Fruit fly (Drosophila melanogaster) whole organism, embryonic: Measurements from ENCODE around the gene CG31777.

Experiments
- Antp ChIP-seq: fragments of 200-800 bp; sonication (Bioruptor generic); optimal IDR thresholded peaks from 3 replicates; lab custom pipeline; 2016; ENCODE audit warnings: missing biosample characterization, missing genetic modification characterization
- C15 ChIP-seq: fragments of 200-800 bp; sonication (Bioruptor generic); IDR thresholded peaks from 3 replicates; pipeline ENCODE4 v1.3.6; 2022; ENCODE audit warnings: missing biosample characterization, missing genetic modification characterization
- CG12236 ChIP-seq: fragments of 200-800 bp; sonication (Bioruptor generic); optimal IDR thresholded peaks from 2 replicates; lab custom pipeline; 2016; ENCODE audit warnings: missing biosample characterization, missing genetic modification characterization
- CG14050 ChIP-seq: fragments of 200-800 bp; sonication (Bioruptor generic); IDR thresholded peaks from 3 replicates; pipeline ENCODE4 v1.3.6; 2022; ENCODE audit warnings: missing biosample characterization, missing genetic modification characterization
- CG14667 ChIP-seq: fragments of 200-800 bp; sonication (Bioruptor generic); IDR thresholded peaks from 2 replicates; pipeline ENCODE4 v1.3.6; 2022; ENCODE audit warnings: missing biosample characterization, missing genetic modification characterization
- CG15011 ChIP-seq: fragments of 200-800 bp; sonication (Bioruptor generic); optimal IDR thresholded peaks from 3 replicates; lab custom pipeline; 2018; ENCODE audit warnings: missing biosample characterization, mild to moderate bottlenecking, missing genetic modification characterization
- CG15601 ChIP-seq: fragments of 200-800 bp; sonication (Bioruptor generic); optimal IDR thresholded peaks from 3 replicates; lab custom pipeline; 2019; ENCODE audit warnings: missing biosample characterization, mild to moderate bottlenecking, missing genetic modification characterization, moderate library complexity
- CG16779 ChIP-seq: fragments of 200-800 bp; sonication (Bioruptor generic); IDR thresholded peaks from 2 replicates; pipeline ENCODE4 v1.3.6; 2022; ENCODE audit warnings: missing biosample characterization, missing genetic modification characterization
- CG2199 ChIP-seq: fragments of 200-800 bp; sonication (Bioruptor generic); IDR thresholded peaks from 3 replicates; pipeline ENCODE4 v1.3.6; 2022; ENCODE audit warnings: missing biosample characterization, missing genetic modification characterization
- CG2678 ChIP-seq: fragments of 200-800 bp; sonication (Bioruptor generic); optimal IDR thresholded peaks from 3 replicates; lab custom pipeline; 2019; ENCODE audit warnings: missing biosample characterization, mild to moderate bottlenecking, missing genetic modification characterization, moderate library complexity
- CG3163 ChIP-seq: fragments of 200-800 bp; sonication (Bioruptor generic); optimal IDR thresholded peaks from 3 replicates; lab custom pipeline; 2016; ENCODE audit warnings: missing biosample characterization, missing genetic modification characterization
- CG32532 ChIP-seq: fragments of 200-800 bp; sonication (Bioruptor generic); IDR thresholded peaks from 2 replicates; pipeline ENCODE4 v1.3.6; 2022; ENCODE audit warnings: missing biosample characterization, missing genetic modification characterization
- CG3281 ChIP-seq: fragments of 200-800 bp; sonication (Bioruptor generic); optimal IDR thresholded peaks from 3 replicates; lab custom pipeline; 2017; ENCODE audit warnings: missing biosample characterization, mild to moderate bottlenecking, missing genetic modification characterization
- CG34422 ChIP-seq: fragments of 200-800 bp; sonication (Bioruptor generic); IDR thresholded peaks from 3 replicates; pipeline ENCODE4 v1.3.6; 2022; ENCODE audit warnings: missing biosample characterization, missing genetic modification characterization
- CG3847 ChIP-seq: fragments of 200-800 bp; sonication (Bioruptor generic); IDR thresholded peaks from 2 replicates; pipeline ENCODE4 v1.3.6; 2022; ENCODE audit warnings: missing biosample characterization, missing genetic modification characterization
- CG5180 ChIP-seq: fragments of 200-800 bp; sonication (Bioruptor generic); optimal IDR thresholded peaks from 3 replicates; lab custom pipeline; 2017; ENCODE audit warnings: missing biosample characterization, missing genetic modification characterization, mild to moderate bottlenecking, moderate library complexity, missing genetic modification reagents
- CG6175 ChIP-seq: fragments of 200-800 bp; sonication (Bioruptor generic); IDR thresholded peaks from 3 replicates; pipeline ENCODE4 v1.3.6; 2022; ENCODE audit warnings: missing biosample characterization, missing genetic modification characterization
- CG7786 ChIP-seq: fragments of 200-800 bp; sonication (Bioruptor generic); optimal IDR thresholded peaks from 2 replicates; lab custom pipeline; 2016; ENCODE audit warnings: missing biosample characterization, missing genetic modification characterization
- CG7839 ChIP-seq: fragments of 200-800 bp; sonication (Bioruptor generic); optimal IDR thresholded peaks from 3 replicates; lab custom pipeline; 2018; ENCODE audit warnings: missing biosample characterization, mild to moderate bottlenecking, missing genetic modification characterization, moderate library complexity
- CoRest ChIP-seq: fragments of 200-800 bp; sonication (Bioruptor generic); optimal IDR thresholded peaks from 3 replicates; lab custom pipeline; 2018; ENCODE audit warnings: missing biosample characterization, mild to moderate bottlenecking, missing genetic modification characterization, moderate library complexity
- Dad ChIP-seq: fragments of 200-800 bp; sonication (Bioruptor generic); optimal IDR thresholded peaks from 3 replicates; lab custom pipeline; 2016; ENCODE audit warnings: missing biosample characterization, missing genetic modification characterization
- HLH3B ChIP-seq: fragments of 200-800 bp; sonication (Bioruptor generic); IDR thresholded peaks from 2 replicates; pipeline ENCODE4 v1.3.6; 2022; ENCODE audit warnings: missing biosample characterization, missing genetic modification characterization
- Hmx ChIP-seq: fragments of 200-800 bp; sonication (Bioruptor generic); optimal IDR thresholded peaks from 2 replicates; lab custom pipeline; 2016; ENCODE audit warnings: missing biosample characterization, missing genetic modification characterization
- Med ChIP-seq: fragments of 200-800 bp; sonication (Bioruptor generic); peaks from one replicate; lab custom pipeline; 2016; ENCODE audit warnings: missing biosample characterization, missing genetic modification characterization, mild to moderate bottlenecking, inconsistent platforms, moderate library complexity
- Neu2 ChIP-seq: fragments of 200-800 bp; sonication (Bioruptor generic); optimal IDR thresholded peaks from 3 replicates; lab custom pipeline; 2016; ENCODE audit warnings: missing biosample characterization, missing genetic modification characterization, borderline replicate concordance
- Pdp1 ChIP-seq, 2 experiments: fragments of 200-800 bp; sonication (Bioruptor generic); optimal IDR thresholded peaks; 3 replicates each; lab custom pipeline; 2016; ENCODE audit warnings: missing biosample characterization in 2 of 2, missing genetic modification characterization in 2 of 2, mild to moderate bottlenecking in 1 of 2, moderate library complexity in 1 of 2
- Poxn ChIP-seq: fragments of 200-800 bp; sonication (Bioruptor generic); IDR thresholded peaks from 2 replicates; pipeline ENCODE4 v1.3.6; 2022; ENCODE audit warnings: missing biosample characterization, missing genetic modification characterization
- Sox102F ChIP-seq: fragments of 200-800 bp; sonication (Bioruptor generic); optimal IDR thresholded peaks from 2 replicates; lab custom pipeline; 2018; ENCODE audit warnings: missing biosample characterization, mild to moderate bottlenecking, missing genetic modification characterization, moderate library complexity
- Spps ChIP-seq: fragments of 200-800 bp; sonication (Bioruptor generic); optimal IDR thresholded peaks from 2 replicates; lab custom pipeline; 2018; ENCODE audit warnings: missing biosample characterization, mild to moderate bottlenecking, missing genetic modification characterization
- Ssrp ChIP-seq: fragments of 200-800 bp; sonication (Bioruptor generic); optimal IDR thresholded peaks from 2 replicates; lab custom pipeline; 2018; ENCODE audit warnings: missing biosample characterization, mild to moderate bottlenecking, missing genetic modification characterization, moderate library complexity
- TFAM ChIP-seq: fragments of 200-800 bp; sonication (Bioruptor generic); optimal IDR thresholded peaks from 2 replicates; lab custom pipeline; 2017; ENCODE audit warnings: missing biosample characterization, missing genetic modification characterization, inconsistent platforms
- Taf1 ChIP-seq: fragments of 200-800 bp; sonication (Bioruptor generic); IDR thresholded peaks from 2 replicates; pipeline ENCODE4 v1.3.6; 2022; ENCODE audit warnings: missing biosample characterization, missing genetic modification characterization
- YL-1 ChIP-seq: fragments of 200-800 bp; sonication (Bioruptor generic); optimal IDR thresholded peaks from 3 replicates; lab custom pipeline; 2017; ENCODE audit warnings: missing biosample characterization, mild to moderate bottlenecking, missing genetic modification characterization
- aop ChIP-seq: fragments of 200-800 bp; sonication (Bioruptor generic); IDR thresholded peaks from 2 replicates; pipeline ENCODE4 v1.3.6; 2022; ENCODE audit warnings: missing biosample characterization, missing genetic modification characterization
- ara ChIP-seq: fragments of 200-800 bp; sonication (Bioruptor generic); IDR thresholded peaks from 2 replicates; pipeline ENCODE4 v1.3.6; 2022; ENCODE audit warnings: missing biosample characterization, missing genetic modification characterization
- btn ChIP-seq: fragments of 200-800 bp; sonication (Bioruptor generic); optimal IDR thresholded peaks from 2 replicates; lab custom pipeline; 2016; ENCODE audit warnings: missing biosample characterization, missing genetic modification characterization
- chm ChIP-seq: fragments of 200-800 bp; sonication (Bioruptor generic); IDR thresholded peaks from 2 replicates; pipeline ENCODE4 v1.3.6; 2022; ENCODE audit warnings: missing biosample characterization, missing genetic modification characterization
- ci ChIP-seq: fragments of 200-800 bp; sonication (Bioruptor generic); IDR thresholded peaks from 3 replicates; pipeline ENCODE4 v1.3.6; 2022; ENCODE audit warnings: missing biosample characterization, missing genetic modification characterization
- fd3F ChIP-seq: fragments of 200-800 bp; sonication (Bioruptor generic); optimal IDR thresholded peaks from 2 replicates; lab custom pipeline; 2018; ENCODE audit warnings: missing biosample characterization, mild to moderate bottlenecking, missing genetic modification characterization, moderate library complexity
- fru ChIP-seq: fragments of >200 bp; optimal IDR thresholded peaks from 2 replicates; lab custom pipeline; 2017
- klu ChIP-seq: fragments of 200-800 bp; sonication (Bioruptor generic); IDR thresholded peaks from 2 replicates; pipeline ENCODE4 v1.3.6; 2022; ENCODE audit warnings: missing biosample characterization, missing genetic modification characterization
- kni ChIP-seq: fragments of 200-800 bp; sonication (Bioruptor generic); optimal IDR thresholded peaks from 3 replicates; lab custom pipeline; 2017; ENCODE audit warnings: mild to moderate bottlenecking, missing biosample characterization, missing genetic modification reagents, missing genetic modification characterization
- lab ChIP-seq: fragments of 200-800 bp; sonication (Bioruptor generic); optimal IDR thresholded peaks from 3 replicates; lab custom pipeline; 2017; ENCODE audit warnings: missing biosample characterization, missing genetic modification characterization, mild to moderate bottlenecking, moderate library complexity, missing genetic modification reagents
- lov ChIP-seq, 2 experiments: fragments of 200-800 bp in 1 of 2; fragments of >200 bp in 1 of 2; sonication (Bioruptor generic) in 1 of 2; IDR thresholded peaks in 1 of 2; optimal IDR thresholded peaks in 1 of 2; 2 replicates in 1 of 2; 3 replicates in 1 of 2; pipeline versions ENCODE4 v1.3.6 to Lab custom; 2017 to 2022; ENCODE audit warnings: missing biosample characterization in 1 of 2, missing genetic modification characterization in 1 of 2
- row ChIP-seq: fragments of 200-800 bp; sonication (Bioruptor generic); IDR thresholded peaks from 3 replicates; pipeline ENCODE4 v1.3.6; 2022; ENCODE audit warnings: missing biosample characterization, missing genetic modification characterization
- sd ChIP-seq: fragments of 200-800 bp; sonication (Bioruptor generic); optimal IDR thresholded peaks from 3 replicates; lab custom pipeline; 2018; ENCODE audit warnings: missing biosample characterization, mild to moderate bottlenecking, missing genetic modification characterization, moderate library complexity
- slbo ChIP-seq: fragments of 200-800 bp; sonication (Bioruptor generic); IDR thresholded peaks from 2 replicates; pipeline ENCODE4 v1.3.6; 2022; ENCODE audit warnings: missing biosample characterization, missing genetic modification characterization
- slp2 ChIP-seq: fragments of 200-800 bp; sonication (Bioruptor generic); optimal IDR thresholded peaks from 2 replicates; lab custom pipeline; 2016; ENCODE audit warnings: missing biosample characterization, missing genetic modification characterization
- usp ChIP-seq: fragments of >200 bp; optimal IDR thresholded peaks from 2 replicates; lab custom pipeline; 2017; ENCODE audit warnings: missing biosample characterization, missing genetic modification characterization
- vvl ChIP-seq: fragments of 200-800 bp; sonication (Bioruptor generic); IDR thresholded peaks from 2 replicates; pipeline ENCODE4 v1.3.6; 2022; ENCODE audit warnings: missing biosample characterization, missing genetic modification characterization

Gene CG31777

dm6 chr2L:3657349-3658142, 49.3 kb downstream of the CG31777 start (continued):
- TF ChIP-seq Spps (tag; lab: Kevin White, UChicago) (no peak), aop (GFP tag; lab: Robert Waterston, UW) (no peak), CG34422 (GFP tag; lab: Robert Waterston, UW) (peak; percentile 73), chm (GFP tag; lab: Robert Waterston, UW) (no peak), lov (optimal IDR thresholded peaks at IDR 0.05; lab: Kevin White, UChicago) (no peak), lov (GFP tag; IDR thresholded peaks at IDR 0.05; lab: Robert Waterston, UW) (no peak), CG6175 (no peak), CG3847 (GFP tag; lab: Robert Waterston, UW) (peak; percentile 44; the same call in 1 of the 2 replicates), YL-1 (GFP tag; lab: Kevin White, UChicago) (no peak), CG2199 (peak; percentile 73; the same call in 1 of the 3 replicates), CG5180 (no peak), slbo (GFP tag; lab: Robert Waterston, UW) (peak; percentile 52; the same call in 1 of the 2 replicates), CoRest (tag; lab: Kevin White, UChicago) (peak; percentile 58), vvl (GFP tag; lab: Robert Waterston, UW) (peak; percentile 68), Taf1 (GFP tag; lab: Robert Waterston, UW) (no peak), CG7786 (GFP tag; lab: Kevin White, UChicago) (no peak), HLH3B (GFP tag; lab: Robert Waterston, UW) (peak; percentile 15; the same call in 1 of the 2 replicates), CG14667 (GFP tag; lab: Robert Waterston, UW) (no peak), CG12236 (peak; percentile 18), btn (GFP tag; lab: Kevin White, UChicago) (no peak), Neu2 (GFP tag; lab: Kevin White, UChicago) (no peak), TFAM (no peak), kni (GFP tag; lab: Kevin White, UChicago) (peak; percentile 14), ara (GFP tag; lab: Robert Waterston, UW) (peak; percentile 64), C15 (GFP tag; lab: Robert Waterston, UW) (no peak), CG3281 (GFP tag; lab: Kevin White, UChicago) (no peak), slp2 (no peak), CG16779 (GFP tag; lab: Robert Waterston, UW) (no peak), CG15011 (GFP tag; lab: Kevin White, UChicago) (no peak), Pdp1 (GFP tag; optimal IDR thresholded peaks at IDR 0.05; lab: Kevin White, UChicago) (peak; percentile 50 to 74), klu (GFP tag; lab: Robert Waterston, UW) (no peak), Hmx (GFP tag; lab: Kevin White, UChicago) (peak; percentile 3), Sox102F (GFP tag; lab: Kevin White, UChicago) (peak; percentile 32), fru (lab: Kevin White, UChicago) (no peak), CG7839 (tag; lab: Kevin White, UChicago) (peak; percentile 50), Ssrp (no peak), Antp (GFP tag; lab: Kevin White, UChicago) (peak; percentile 58), usp (GFP tag; lab: Kevin White, UChicago) (no peak)

DNA sequence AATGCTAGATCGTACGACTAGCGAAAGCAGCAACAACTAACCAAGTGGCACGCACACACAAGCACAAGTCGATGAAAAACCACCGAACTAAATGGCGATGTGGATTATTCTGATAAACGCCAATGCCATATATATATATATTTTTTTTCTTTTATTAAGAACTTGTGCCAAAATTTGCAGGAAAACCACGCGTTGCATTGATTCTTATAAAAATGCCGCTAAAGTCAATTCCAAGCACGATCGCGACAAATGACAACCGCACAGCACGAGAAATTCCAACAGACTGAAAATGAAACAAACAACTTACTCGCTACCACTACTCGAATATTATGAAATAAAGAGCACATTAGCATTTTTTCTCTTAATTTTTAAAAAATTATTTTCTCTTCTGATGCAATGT, 50.2 kb downstream of the CG31777 start, which contains the start of gene for:
Gene for (minus strand): TSS at position 287 of the 400 bp plus-strand sequence.
- TF ChIP-seq Dad (GFP tag; lab: Kevin White, UChicago) (no peak), TFAM (no peak), CG14050 (GFP tag; lab: Robert Waterston, UW) (no peak), Med (peak; percentile 50), CG32532 (GFP tag; lab: Robert Waterston, UW) (peak; percentile 19; the same call in 1 of the 2 replicates), Poxn (GFP tag; lab: Robert Waterston, UW) (no peak), fd3F (GFP tag; lab: Kevin White, UChicago) (no peak), CG34422 (GFP tag; lab: Robert Waterston, UW) (peak; percentile 40; the same call in 1 of the 3 replicates), row (GFP tag; lab: Robert Waterston, UW) (peak; percentile 6; the same call in 1 of the 3 replicates), ci (GFP tag; lab: Robert Waterston, UW) (peak; percentile 17; the same call in 1 of the 3 replicates), CG3163 (peak; percentile 64), sd (peak; percentile 47), CG15601 (tag; lab: Kevin White, UChicago) (peak; percentile 16), lab (peak; percentile 20), CG2678 (tag; lab: Kevin White, UChicago) (peak; percentile 21)
